Fruit fly (Drosophila melanogaster) whole organism, adult: ENCODE data around the gene Atg5.

Experiments
- CG5204 ChIP-seq: fragments of 200-800 bp; sonication (Bioruptor generic); optimal IDR thresholded peaks from 2 replicates; lab custom pipeline; 2016; ENCODE audit warnings: missing biosample characterization, missing genetic modification characterization
- Mnt ChIP-seq: fragments of 200-800 bp; sonication (Bioruptor generic); optimal IDR thresholded peaks from 2 replicates; lab custom pipeline; 2016; ENCODE audit warnings: missing biosample characterization, mild to moderate bottlenecking, missing genetic modification characterization
- pad ChIP-seq: fragments of 200-800 bp; sonication (Bioruptor generic); optimal IDR thresholded peaks from 3 replicates; lab custom pipeline; 2017; ENCODE audit warnings: missing biosample characterization, missing genetic modification characterization, mild to moderate bottlenecking, moderate library complexity, missing genetic modification reagents

dm6 chrX:7332091-7332490, 8.5 kb upstream of the Atg5 start, which contains the start of gene CG42780:
- TF ChIP-seq Mnt (GFP tag; lab: Kevin White, UChicago) (no peak), pad (GFP tag; lab: Kevin White, UChicago) (no peak), CG5204 (GFP tag; lab: Kevin White, UChicago) (no peak)
